Worm (Caenorhabditis elegans) whole organism, young adult: ENCODE results near the gene glb-10.

ENCODE experiments used
- T07F8.4 ChIP-seq: sonication (generic microtip); optimal IDR thresholded peaks from 2 replicates; lab custom pipeline; 2016; ENCODE audit warnings: mild to moderate bottlenecking, missing genetic modification characterization, moderate library complexity, missing compliant biosample characterization
- ama-1 ChIP-seq, 3 experiments: fragments of 150-350 bp in 1 of 3; sonication (generic microtip) in 2 of 3; optimal IDR thresholded peaks; 2 replicates each; lab custom pipeline; 2014 to 2018; ENCODE audit warnings: missing biosample characterization in 2 of 3, missing genetic modification characterization in 2 of 3, missing genetic modification reagents in 2 of 3
- ccch-3 ChIP-seq: fragments of 200-800 bp; sonication (Bioruptor generic); optimal IDR thresholded peaks from 2 replicates; lab custom pipeline; 2018; ENCODE audit warnings: mild to moderate bottlenecking, missing genetic modification characterization, missing compliant biosample characterization
- let-607 ChIP-seq, 2 experiments: fragments of 200-800 bp in 1 of 2; sonication (Bioruptor generic) in 1 of 2; sonication (generic microtip) in 1 of 2; optimal IDR thresholded peaks; 2 replicates each; lab custom pipeline; 2016 to 2018; ENCODE audit warnings: mild to moderate bottlenecking in 2 of 2, missing compliant biosample characterization in 2 of 2, missing genetic modification characterization in 2 of 2, moderate library complexity in 2 of 2, missing genotype in 1 of 2
- lin-40 ChIP-seq: sonication (generic microtip); optimal IDR thresholded peaks from 2 replicates; lab custom pipeline; 2016; ENCODE audit warnings: missing genetic modification characterization, mild to moderate bottlenecking, missing compliant biosample characterization, missing genotype, missing genetic modification reagents
- unc-62 ChIP-seq: fragments of 150-350 bp; optimal IDR thresholded peaks from 2 replicates; lab custom pipeline; 2014; ENCODE audit warnings: missing biosample characterization, missing genetic modification reagents, missing genetic modification characterization
- ztf-26 ChIP-seq: sonication (generic microtip); optimal IDR thresholded peaks from 2 replicates; lab custom pipeline; 2017; ENCODE audit warnings: missing genetic modification characterization, missing compliant biosample characterization

- TF ChIP-seq lin-40 (tag; lab: Kevin White, UChicago) = no peak
- no peak for TF ChIP-seq ccch-3 (GFP tag; lab: Kevin White, UChicago)
- TF ChIP-seq T07F8.4 (tag; lab: Kevin White, UChicago) = no peak
- no peak for TF ChIP-seq ztf-26
- no peak for TF ChIP-seq unc-62 (GFP tag; lab: Kevin White, UChicago)
- no peak for TF ChIP-seq let-607 (tag; optimal IDR thresholded peaks at IDR 0.05; lab: Kevin White, UChicago)
- TF ChIP-seq ama-1 (optimal IDR thresholded peaks at IDR 0.05; lab: Kevin White, UChicago) = no peak
- no peak for TF ChIP-seq ama-1 (GFP tag; optimal IDR thresholded peaks at IDR 0.05; lab: Kevin White, UChicago)
These were observed 49.1 kb upstream of the glb-10 start for ce11 chrII:6358232-6358631.
